Fruit fly (Drosophila melanogaster) whole organism, prepupa: ENCODE results near the gene CG8034.

ENCODE experiments used
- Blimp-1 ChIP-seq: fragments of 200-800 bp; sonication (Bioruptor generic); optimal IDR thresholded peaks from 3 replicates; lab custom pipeline; 2017; ENCODE audit warnings: missing biosample characterization, missing genetic modification characterization, mild to moderate bottlenecking, moderate library complexity, missing genetic modification reagents
- CG10631 ChIP-seq: fragments of 200-800 bp; sonication (Bioruptor generic); optimal IDR thresholded peaks from 2 replicates; lab custom pipeline; 2016; ENCODE audit warnings: missing biosample characterization, missing genetic modification characterization
- CG10669 ChIP-seq: fragments of 200-800 bp; sonication (Bioruptor generic); optimal IDR thresholded peaks from 3 replicates; lab custom pipeline; 2018; ENCODE audit warnings: missing biosample characterization, mild to moderate bottlenecking, missing genetic modification characterization, moderate library complexity
- CG11902 ChIP-seq: fragments of 200-800 bp; sonication (Bioruptor generic); optimal IDR thresholded peaks from 3 replicates; lab custom pipeline; 2016; ENCODE audit warnings: missing biosample characterization, missing genetic modification characterization
- CG15336 ChIP-seq: fragments of 200-800 bp; sonication (Bioruptor generic); IDR thresholded peaks from 2 replicates; pipeline ENCODE4 v1.3.6; 2022; ENCODE audit warnings: missing biosample characterization, missing genetic modification characterization
- CG31627 ChIP-seq: fragments of 200-800 bp; sonication (Bioruptor generic); optimal IDR thresholded peaks from 3 replicates; lab custom pipeline; 2016; ENCODE audit warnings: missing biosample characterization, missing genetic modification characterization
- CG32006 ChIP-seq: fragments of 200-800 bp; sonication (Bioruptor generic); optimal IDR thresholded peaks from 3 replicates; lab custom pipeline; 2017; ENCODE audit warnings: missing biosample characterization, mild to moderate bottlenecking, missing genetic modification characterization
- CG4318 ChIP-seq: fragments of 200-800 bp; sonication (Bioruptor generic); optimal IDR thresholded peaks from 3 replicates; lab custom pipeline; 2017; ENCODE audit warnings: missing biosample characterization, mild to moderate bottlenecking, missing genetic modification characterization
- CG6792 ChIP-seq: fragments of 200-800 bp; sonication (Bioruptor generic); optimal IDR thresholded peaks from 3 replicates; lab custom pipeline; 2016; ENCODE audit warnings: missing biosample characterization, missing genetic modification characterization
- CG6808 ChIP-seq: fragments of 200-800 bp; sonication (Bioruptor generic); optimal IDR thresholded peaks from 3 replicates; lab custom pipeline; 2017; ENCODE audit warnings: missing biosample characterization, missing genetic modification characterization, mild to moderate bottlenecking, moderate library complexity, missing genetic modification reagents
- CG6854 ChIP-seq: fragments of 200-800 bp; sonication (Bioruptor generic); optimal IDR thresholded peaks from 2 replicates; lab custom pipeline; 2017; ENCODE audit warnings: missing biosample characterization, mild to moderate bottlenecking, missing genetic modification characterization
- CG8119 ChIP-seq: fragments of 200-800 bp; sonication (Bioruptor generic); IDR thresholded peaks from 3 replicates; pipeline ENCODE4 v1.3.6; 2022; ENCODE audit warnings: missing biosample characterization, missing genetic modification characterization
- CG8319 ChIP-seq: fragments of 200-800 bp; sonication (Bioruptor generic); optimal IDR thresholded peaks from 3 replicates; lab custom pipeline; 2016; ENCODE audit warnings: missing biosample characterization, missing genetic modification characterization
- CG8632 ChIP-seq: fragments of 200-800 bp; sonication (Bioruptor generic); optimal IDR thresholded peaks from 3 replicates; lab custom pipeline; 2016; ENCODE audit warnings: missing biosample characterization, missing genetic modification characterization
- Eip78C ChIP-seq: fragments of 200-800 bp; sonication (Bioruptor generic); peaks from one replicate; lab custom pipeline; 2016; ENCODE audit warnings: missing biosample characterization, missing genetic modification characterization
- Eip93F ChIP-seq: fragments of 200-800 bp; sonication (Bioruptor generic); optimal IDR thresholded peaks from 2 replicates; lab custom pipeline; 2016; ENCODE audit warnings: missing biosample characterization, mild to moderate bottlenecking, missing genetic modification characterization
- Ets96B ChIP-seq: fragments of 200-800 bp; optimal IDR thresholded peaks from 2 replicates; lab custom pipeline; 2019; ENCODE audit warnings: missing biosample characterization, mild to moderate bottlenecking, missing genetic modification characterization, moderate library complexity
- Gug ChIP-seq: fragments of 200-800 bp; sonication (Bioruptor generic); IDR thresholded peaks from 2 replicates; pipeline ENCODE4 v1.3.6; 2022; ENCODE audit warnings: missing biosample characterization, missing genetic modification characterization
- Lpt ChIP-seq: fragments of 200-800 bp; sonication (Bioruptor generic); optimal IDR thresholded peaks from 3 replicates; lab custom pipeline; 2016; ENCODE audit warnings: missing biosample characterization, missing genetic modification characterization
- Met ChIP-seq: fragments of 200-800 bp; sonication (Bioruptor generic); optimal IDR thresholded peaks from 3 replicates; lab custom pipeline; 2016; ENCODE audit warnings: missing biosample characterization, missing genetic modification characterization
- Sox102F ChIP-seq: fragments of 200-800 bp; sonication (Bioruptor generic); optimal IDR thresholded peaks from 2 replicates; lab custom pipeline; 2016; ENCODE audit warnings: missing biosample characterization, mild to moderate bottlenecking, missing genetic modification characterization
- Sox15 ChIP-seq: fragments of 200-800 bp; sonication (Bioruptor generic); optimal IDR thresholded peaks from 3 replicates; lab custom pipeline; 2016; ENCODE audit warnings: missing biosample characterization, missing genetic modification characterization
- dsx ChIP-seq: fragments of 200-800 bp; optimal IDR thresholded peaks from 3 replicates; lab custom pipeline; 2019; ENCODE audit warnings: missing biosample characterization, mild to moderate bottlenecking, missing genetic modification characterization, moderate library complexity; ENCODE audit not compliant: poor library complexity, severe bottlenecking
- fd59A ChIP-seq: fragments of 200-800 bp; sonication (Bioruptor generic); optimal IDR thresholded peaks from 2 replicates; lab custom pipeline; 2017; ENCODE audit warnings: missing biosample characterization, mild to moderate bottlenecking, missing genetic modification characterization, missing genetic modification reagents
- fkh ChIP-seq: fragments of 200-800 bp; sonication (Bioruptor generic); optimal IDR thresholded peaks from 3 replicates; lab custom pipeline; 2017; ENCODE audit warnings: missing biosample characterization, mild to moderate bottlenecking, missing genetic modification characterization, moderate library complexity
- pdm3 ChIP-seq: fragments of 200-800 bp; sonication (Bioruptor generic); optimal IDR thresholded peaks from 3 replicates; lab custom pipeline; 2016; ENCODE audit warnings: missing biosample characterization, missing genetic modification characterization
- salr ChIP-seq, 2 experiments: fragments of 200-800 bp; sonication (Bioruptor generic); optimal IDR thresholded peaks; 3 replicates each; lab custom pipeline; 2016 to 2018; ENCODE audit warnings: missing biosample characterization in 2 of 2, missing genetic modification characterization in 2 of 2, mild to moderate bottlenecking in 1 of 2
- spab ChIP-seq: fragments of 200-800 bp; sonication (Bioruptor generic); optimal IDR thresholded peaks from 2 replicates; lab custom pipeline; 2017; ENCODE audit warnings: missing biosample characterization, mild to moderate bottlenecking, missing genetic modification characterization, missing genetic modification reagents
- ss ChIP-seq, 2 experiments: fragments of 200-800 bp; sonication (Bioruptor generic); optimal IDR thresholded peaks; 2 replicates in 1 of 2; 3 replicates in 1 of 2; lab custom pipeline; 2017 to 2018; ENCODE audit warnings: mild to moderate bottlenecking in 2 of 2, missing biosample characterization in 2 of 2, missing genetic modification characterization in 2 of 2, moderate library complexity in 1 of 2
- topi ChIP-seq: fragments of 200-800 bp; sonication (Bioruptor generic); optimal IDR thresholded peaks from 3 replicates; lab custom pipeline; 2016; ENCODE audit warnings: missing biosample characterization, missing genetic modification characterization
- vri ChIP-seq: fragments of 200-800 bp; sonication (Bioruptor generic); optimal IDR thresholded peaks from 3 replicates; lab custom pipeline; 2016; ENCODE audit warnings: missing biosample characterization, mild to moderate bottlenecking, missing genetic modification characterization

CG8034 gene

dm6 chrX:19262553-19262952 lies 35.4 kb downstream of the CG8034 start (continued):
- no peak for TF ChIP-seq pdm3 (GFP tag; lab: Kevin White, UChicago)
- TF ChIP-seq Sox15 (GFP tag; lab: Kevin White, UChicago) = no peak
- no peak for TF ChIP-seq Met
- TF ChIP-seq fd59A = no peak
- no peak for TF ChIP-seq Gug (GFP tag; lab: Robert Waterston, UW)
- TF ChIP-seq vri (GFP tag; lab: Kevin White, UChicago) = no peak
- TF ChIP-seq Eip93F = no peak
- no peak for TF ChIP-seq CG10669 (GFP tag; lab: Kevin White, UChicago)
- TF ChIP-seq CG32006 (GFP tag; lab: Kevin White, UChicago) = peak; percentile 48
- no peak for TF ChIP-seq CG8319 (GFP tag; lab: Kevin White, UChicago)
- TF ChIP-seq spab = no peak
- TF ChIP-seq Blimp-1 (GFP tag; lab: Kevin White, UChicago) = no peak
- no peak for TF ChIP-seq CG8632
- no peak for TF ChIP-seq CG4318
- TF ChIP-seq salr (GFP tag; optimal IDR thresholded peaks at IDR 0.05; lab: Kevin White, UChicago) = no peak
- TF ChIP-seq CG8119 (GFP tag; lab: Robert Waterston, UW) = peak; percentile 54; the same call in 2 of the 3 replicates
- no peak for TF ChIP-seq CG11902 (GFP tag; lab: Kevin White, UChicago)
- no peak for TF ChIP-seq Lpt (GFP tag; lab: Kevin White, UChicago)
- TF ChIP-seq fkh (GFP tag; lab: Kevin White, UChicago) = no peak
- TF ChIP-seq Sox102F (GFP tag; lab: Kevin White, UChicago) = no peak
- peak; percentile 30 for TF ChIP-seq Ets96B

- TF ChIP-seq Gug (GFP tag; lab: Robert Waterston, UW) = no peak
- no peak for TF ChIP-seq ss (GFP tag; optimal IDR thresholded peaks at IDR 0.05; lab: Kevin White, UChicago)
- no peak for TF ChIP-seq CG6792 (GFP tag; lab: Kevin White, UChicago)
- TF ChIP-seq dsx (GFP tag; lab: Kevin White, UChicago) = peak; percentile 52
- TF ChIP-seq fkh (GFP tag; lab: Kevin White, UChicago) = no peak
- TF ChIP-seq CG8319 (GFP tag; lab: Kevin White, UChicago) = no peak
- no peak for TF ChIP-seq CG10631 (GFP tag; lab: Kevin White, UChicago)
- TF ChIP-seq Eip93F = no peak
- TF ChIP-seq topi = no peak
- TF ChIP-seq CG15336 (GFP tag; lab: Robert Waterston, UW) = 0 out of 2 replicates have a peak, but pooled peaks have one; percentile 12
- no peak for TF ChIP-seq CG6854 (GFP tag; lab: Kevin White, UChicago)
Observed at dm6 chrX:19261528-19262102, 36.3 kb downstream of the CG8034 start, which contains the start of gene Vav. Gene Vav (plus strand): TSS chrX:19261820.

- TF ChIP-seq vri (GFP tag; lab: Kevin White, UChicago) (no peak), Eip78C (GFP tag; lab: Kevin White, UChicago) (peak; percentile 32), CG15336 (GFP tag; lab: Robert Waterston, UW) (peak; percentile 20; the same call in 1 of the 2 replicates)
Observed at dm6 chrX:19261071-19261470, 36.9 kb downstream of the CG8034 start, which contains the start of gene rictor. Gene rictor (minus strand): TSS chrX:19261240.

- TF ChIP-seq CG31627 (GFP tag; lab: Kevin White, UChicago) (no peak), Met (no peak), CG6808 (GFP tag; lab: Kevin White, UChicago) (peak; percentile 38)
Observed at dm6 chrX:19260696-19260989, 37.3 kb downstream of the CG8034 start.
